Fruit fly (Drosophila melanogaster) Kc167 (cell line): Measurements from ENCODE around the gene CG34125.

ENCODE experiments used
- Myc ChIP-seq: fragments of >200 bp; optimal IDR thresholded peaks from 2 replicates; lab custom pipeline; 2017; ENCODE audit warnings: missing external identifiers
- Sin3A ChIP-seq: fragments of >200 bp; optimal IDR thresholded peaks from 2 replicates; lab custom pipeline; 2018; ENCODE audit warnings: missing external identifiers
- h ChIP-seq: fragments of >200 bp; optimal IDR thresholded peaks from 3 replicates; lab custom pipeline; 2018; ENCODE audit warnings: missing external identifiers
- insv ChIP-seq: fragments of >200 bp; optimal IDR thresholded peaks from 3 replicates; lab custom pipeline; 2018; ENCODE audit warnings: missing external identifiers
- psq ChIP-seq: fragments of >200 bp; optimal IDR thresholded peaks from 2 replicates; lab custom pipeline; 2017; ENCODE audit warnings: missing external identifiers
- ttk ChIP-seq: sonication (Bioruptor generic); optimal IDR thresholded peaks from 2 replicates; lab custom pipeline; 2017; ENCODE audit warnings: missing external identifiers

CG34125 gene

DNA sequence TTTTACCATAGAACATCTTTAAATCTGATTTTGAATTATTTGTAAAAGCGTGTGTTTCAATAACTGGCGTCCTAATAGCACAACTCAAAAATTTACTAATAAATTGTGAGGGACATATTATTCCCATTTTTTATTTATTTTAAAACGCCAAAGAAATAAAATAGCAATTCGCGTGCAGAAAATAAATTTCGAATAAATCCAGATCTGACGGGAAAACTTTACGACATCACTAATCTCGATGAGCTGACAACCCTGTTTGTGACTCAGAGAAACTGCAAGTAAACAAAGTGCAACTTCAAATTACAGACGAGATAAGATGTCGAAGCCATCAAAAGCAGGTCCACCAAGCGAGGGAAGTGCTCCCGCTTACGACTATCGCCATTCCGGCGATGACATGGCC is at the start of gene CG34125:
CG34125 (plus strand) TSS at position 254 of the 400 bp plus-strand sequence.
- TF ChIP-seq ttk (lab: Kevin White, UChicago) (no peak), insv (lab: Kevin White, UChicago) (no peak), Sin3A (lab: Kevin White, UChicago) (no peak), psq (lab: Kevin White, UChicago) (no peak), h (lab: Kevin White, UChicago) (no peak), Myc (lab: Kevin White, UChicago) (no peak)

DNA sequence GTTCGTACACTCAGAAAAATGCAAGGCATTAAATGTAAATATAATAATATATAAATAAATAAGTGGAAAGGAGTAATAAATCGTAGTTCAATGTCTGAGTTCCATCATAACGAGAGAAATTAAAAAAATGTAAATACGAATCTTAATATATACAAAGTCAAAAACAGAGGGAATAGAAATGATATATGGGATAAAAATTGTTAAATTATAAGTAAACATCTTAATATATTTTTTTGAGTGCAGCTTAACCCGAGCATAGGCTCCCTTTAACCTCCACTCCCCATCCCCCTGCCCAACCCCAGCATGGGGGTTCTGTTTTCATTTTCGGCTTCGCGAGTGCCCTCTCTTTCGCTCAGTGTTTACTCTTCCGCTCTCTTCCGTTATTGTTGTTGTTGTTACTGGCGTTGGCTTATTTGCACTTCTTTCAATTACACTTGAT is 49.7 kb upstream of the CG34125 start:
- TF ChIP-seq ttk (lab: Kevin White, UChicago) (no peak), Myc (lab: Kevin White, UChicago) (no peak), psq (lab: Kevin White, UChicago) (no peak), h (lab: Kevin White, UChicago) (no peak), insv (lab: Kevin White, UChicago) (no peak), Sin3A (lab: Kevin White, UChicago) (no peak)

DNA sequence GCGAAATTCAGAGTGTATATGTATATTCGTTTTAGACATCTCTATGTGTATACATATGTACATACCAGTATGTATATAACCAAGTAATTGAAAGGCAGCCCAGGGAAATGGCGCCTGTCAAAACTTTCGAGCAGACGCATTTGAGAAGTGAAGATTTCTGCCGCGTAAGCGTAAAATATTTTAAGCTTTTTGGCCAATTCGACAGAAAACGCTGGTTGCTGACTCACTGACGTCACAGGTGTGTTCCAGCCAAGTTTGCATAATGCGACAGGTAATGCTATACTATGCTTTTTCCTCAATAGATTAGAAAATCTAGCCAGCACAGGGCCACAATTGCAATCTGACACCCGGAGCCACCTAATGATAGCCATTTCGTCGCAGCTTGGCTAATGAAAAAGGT is 48.7 kb upstream of the CG34125 start:
- TF ChIP-seq Sin3A (lab: Kevin White, UChicago), result no peak
- TF ChIP-seq Myc (lab: Kevin White, UChicago), result no peak
- no peak for TF ChIP-seq h (lab: Kevin White, UChicago)
- TF ChIP-seq psq (lab: Kevin White, UChicago), result no peak
- TF ChIP-seq insv (lab: Kevin White, UChicago), result no peak

DNA sequence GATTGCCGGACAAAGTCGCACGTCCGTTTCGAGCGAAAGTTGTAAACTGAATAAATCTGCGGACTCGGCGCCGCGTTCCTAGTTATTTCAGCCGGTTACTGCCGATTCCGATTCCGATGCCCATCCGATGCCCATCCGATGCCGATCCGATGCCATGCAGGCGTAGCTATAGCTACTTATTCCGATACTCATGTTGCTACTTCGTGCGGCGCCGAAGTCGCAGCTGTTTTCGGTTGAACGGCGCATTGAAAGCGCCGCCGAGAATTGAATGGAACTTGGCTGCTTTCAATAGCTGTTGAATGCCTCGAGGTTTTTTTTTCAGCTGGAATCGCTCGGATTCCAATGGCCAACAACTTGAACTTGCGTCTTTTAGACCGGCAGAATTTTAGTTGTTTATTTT is 37.1 kb upstream of the CG34125 start:
- TF ChIP-seq Sin3A (lab: Kevin White, UChicago) (no peak), psq (lab: Kevin White, UChicago) (no peak), Myc (lab: Kevin White, UChicago) (no peak), h (lab: Kevin White, UChicago) (no peak), ttk (lab: Kevin White, UChicago) (no peak), insv (lab: Kevin White, UChicago) (no peak)

DNA sequence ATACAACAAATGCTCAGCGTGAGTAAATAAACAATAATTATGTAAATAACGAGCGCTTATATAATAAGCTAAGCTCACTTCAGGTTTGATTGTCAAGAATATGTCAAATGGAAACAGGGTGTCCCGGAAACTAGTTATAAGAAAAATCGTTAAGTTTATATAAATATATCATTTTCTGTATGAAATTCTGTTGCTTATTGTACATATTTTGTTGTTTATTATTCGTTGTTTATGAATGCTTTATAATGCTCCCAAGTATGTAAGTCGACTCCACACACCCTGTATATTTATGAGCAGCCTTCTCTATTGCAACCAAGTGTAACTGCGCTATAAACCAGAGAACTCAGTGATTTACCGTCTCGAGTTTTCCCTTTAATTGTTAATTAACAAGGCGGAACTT is 34.9 kb upstream of the CG34125 start:
- TF ChIP-seq ttk (lab: Kevin White, UChicago) (no peak), psq (lab: Kevin White, UChicago) (no peak), insv (lab: Kevin White, UChicago) (no peak), Sin3A (lab: Kevin White, UChicago) (no peak), h (lab: Kevin White, UChicago) (no peak), Myc (lab: Kevin White, UChicago) (no peak)

DNA sequence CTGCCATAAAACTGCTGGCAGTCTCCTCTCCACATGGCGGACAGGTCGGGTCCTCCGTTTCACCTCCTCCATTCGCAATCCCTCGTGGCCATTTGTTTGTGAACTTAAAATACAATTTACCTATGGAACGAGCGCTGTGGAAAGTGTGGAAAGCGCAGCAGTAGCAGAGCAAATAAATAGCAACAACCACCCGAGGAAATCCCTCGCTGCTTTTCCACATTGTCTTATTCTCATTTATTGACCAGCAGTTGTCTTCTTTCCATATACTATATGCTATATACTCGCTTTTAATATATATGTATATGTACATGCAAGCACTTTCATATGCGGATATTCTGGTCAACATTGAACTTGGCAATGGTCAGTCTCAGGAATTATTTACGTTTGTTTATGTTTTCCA is 33.2 kb upstream of the CG34125 start, which contains the start of gene hoe1:
hoe1 (minus strand) TSS at position 101 of the 400 bp plus-strand sequence.
- TF ChIP-seq psq (lab: Kevin White, UChicago) (no peak), Myc (lab: Kevin White, UChicago) (no peak), Sin3A (lab: Kevin White, UChicago) (no peak), h (lab: Kevin White, UChicago) (no peak), ttk (lab: Kevin White, UChicago) (no peak), insv (lab: Kevin White, UChicago) (no peak)

DNA sequence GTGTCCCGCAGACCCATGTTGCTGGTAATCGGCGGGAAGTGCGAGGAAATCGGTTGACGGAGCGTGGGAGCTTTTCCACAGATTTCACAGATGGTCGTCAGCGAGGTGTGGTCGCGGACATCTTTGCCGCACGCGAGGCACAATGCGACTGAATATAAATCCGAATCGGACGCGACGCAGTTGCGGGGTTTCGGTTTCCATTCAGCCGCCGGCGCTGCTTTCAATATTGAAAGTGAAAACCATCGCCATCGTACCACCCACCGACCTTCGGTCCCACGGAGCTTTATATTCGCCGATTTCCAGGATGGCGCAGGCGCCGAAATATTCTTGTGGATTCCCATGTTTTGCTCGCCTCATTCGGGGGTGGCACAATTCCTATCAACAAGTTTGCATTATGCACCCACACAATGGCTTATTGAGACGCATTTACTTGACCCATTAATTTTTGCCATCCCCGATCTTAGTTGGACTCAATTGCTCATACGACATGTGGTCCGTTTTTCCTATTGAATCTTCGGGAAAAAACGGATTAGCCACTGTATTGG is 29.1 kb upstream of the CG34125 start, which contains the start of gene hoe2:
hoe2 (minus strand) TSS at position 126 of the 545 bp plus-strand sequence.
- TF ChIP-seq Sin3A (lab: Kevin White, UChicago) (no peak), insv (lab: Kevin White, UChicago) (no peak), h (lab: Kevin White, UChicago) (no peak), ttk (lab: Kevin White, UChicago) (no peak), Myc (lab: Kevin White, UChicago) (no peak), psq (lab: Kevin White, UChicago) (no peak)

DNA sequence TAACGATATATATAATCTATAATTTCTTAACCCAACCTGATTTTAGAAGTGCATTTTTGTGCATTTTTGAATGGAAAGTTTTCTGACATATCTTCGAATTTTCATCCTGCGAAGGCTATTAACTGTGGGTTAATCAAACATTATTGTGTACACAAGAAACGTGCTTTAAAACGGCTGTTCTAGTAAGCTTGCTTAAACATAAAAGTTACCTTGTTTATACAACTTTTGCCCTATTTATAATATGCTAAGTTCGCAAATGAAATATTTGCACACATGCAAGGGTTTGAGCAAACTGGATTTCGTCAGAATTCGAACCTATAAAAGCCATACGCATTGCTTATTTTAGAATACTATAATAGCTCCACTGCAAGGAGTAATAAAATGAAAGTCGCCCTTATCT is 28.4 kb upstream of the CG34125 start, which contains the start of gene Sgs1:
Sgs1 (plus strand) TSS at position 350 of the 400 bp plus-strand sequence.
- TF ChIP-seq Sin3A (lab: Kevin White, UChicago), result no peak
- no peak for TF ChIP-seq h (lab: Kevin White, UChicago)
- no peak for TF ChIP-seq psq (lab: Kevin White, UChicago)
- no peak for TF ChIP-seq Myc (lab: Kevin White, UChicago)
- TF ChIP-seq insv (lab: Kevin White, UChicago), result no peak
- no peak for TF ChIP-seq ttk (lab: Kevin White, UChicago)

DNA sequence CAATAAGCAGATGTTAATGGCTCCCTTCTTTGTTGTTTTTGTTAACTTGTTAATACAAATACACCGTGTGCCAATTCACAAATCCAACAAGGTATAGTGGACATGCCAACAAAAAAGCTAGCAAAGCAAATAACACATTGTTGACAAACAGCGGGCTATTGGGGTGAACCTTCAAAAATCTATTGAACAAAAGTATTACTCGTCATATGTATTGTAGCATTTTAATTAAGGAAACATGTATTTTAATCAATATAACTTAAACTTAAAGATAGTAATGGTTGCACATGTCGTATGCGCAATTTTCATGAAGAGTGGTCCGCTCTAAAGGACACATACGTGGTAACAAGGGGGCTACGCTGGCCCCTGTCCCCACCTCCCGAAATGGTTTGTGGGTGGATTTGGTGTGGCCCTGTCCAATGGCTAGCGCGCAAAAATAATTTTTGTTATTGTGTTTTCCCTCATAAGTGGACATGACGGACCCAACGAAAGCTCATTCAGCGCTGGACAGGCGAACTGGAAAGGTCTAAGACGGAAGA is 23.1 kb upstream of the CG34125 start, which contains the start of gene synr:
synr (plus strand) TSS at position 486 of the 536 bp plus-strand sequence.
- no peak for TF ChIP-seq h (lab: Kevin White, UChicago)
- TF ChIP-seq psq (lab: Kevin White, UChicago), result no peak
- no peak for TF ChIP-seq ttk (lab: Kevin White, UChicago)
- no peak for TF ChIP-seq Sin3A (lab: Kevin White, UChicago)
- TF ChIP-seq Myc (lab: Kevin White, UChicago), result no peak
- no peak for TF ChIP-seq insv (lab: Kevin White, UChicago)

DNA sequence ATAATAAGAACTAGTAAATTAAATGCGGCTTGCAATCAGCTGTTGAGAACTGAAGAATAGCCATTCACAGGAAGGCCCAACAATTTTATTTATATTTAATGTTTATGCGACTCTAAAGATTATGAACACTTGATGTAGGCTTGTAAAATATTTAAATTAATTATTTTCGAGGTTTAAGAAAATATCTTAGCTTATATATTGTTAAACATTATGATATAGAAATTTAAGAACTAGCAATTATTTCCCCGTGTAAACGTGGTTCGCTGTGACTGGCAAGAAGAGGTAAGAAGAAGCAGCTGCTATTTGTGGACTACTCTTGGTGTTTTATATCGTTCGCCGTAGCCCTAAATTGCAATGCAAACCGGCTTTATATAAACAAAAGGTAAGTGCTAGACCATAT is 20.2 kb upstream of the CG34125 start, which contains the start of the genes mRpL24 and betaggt-I:
mRpL24 (minus strand) TSS at position 62 of the 400 bp plus-strand sequence.
betaggt-I (plus strand) TSS at position 280 of the 400 bp plus-strand sequence.
- TF ChIP-seq Sin3A (lab: Kevin White, UChicago) (no peak), Myc (lab: Kevin White, UChicago) (no peak), ttk (lab: Kevin White, UChicago) (no peak), insv (lab: Kevin White, UChicago) (no peak), psq (lab: Kevin White, UChicago) (no peak), h (lab: Kevin White, UChicago) (no peak)

DNA sequence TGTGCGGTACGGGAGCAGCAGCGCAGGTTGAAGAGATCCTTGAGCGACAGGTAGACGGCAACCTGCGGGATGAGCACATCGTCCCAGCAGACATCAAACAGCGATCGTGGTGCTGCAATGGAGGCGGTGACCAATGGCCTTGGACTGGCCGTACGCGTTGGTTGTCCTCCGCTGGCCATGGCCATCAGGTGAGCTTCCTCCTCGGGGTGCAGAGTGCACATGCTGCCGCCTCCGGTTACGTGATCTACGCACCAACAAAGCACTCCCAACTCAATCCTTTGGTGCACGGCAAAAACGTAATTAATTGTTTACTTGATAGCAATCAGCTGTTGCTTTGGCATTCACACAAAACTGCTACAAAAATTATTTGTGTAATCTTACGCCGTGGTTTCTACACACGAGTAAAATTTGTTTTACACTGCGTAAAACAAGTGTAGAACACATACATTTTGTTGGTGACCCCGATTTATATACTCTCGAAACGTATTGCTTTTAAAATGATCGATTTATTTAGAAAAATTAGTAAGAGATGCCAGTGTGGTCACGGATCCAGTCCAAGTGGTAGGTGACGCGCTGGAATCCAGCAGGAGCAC is 15.9 kb upstream of the CG34125 start, which contains the start of gene jet:
jet (minus strand) TSS at position 332 of the 593 bp plus-strand sequence.
- no peak for TF ChIP-seq h (lab: Kevin White, UChicago)
- TF ChIP-seq Sin3A (lab: Kevin White, UChicago), result no peak
- TF ChIP-seq psq (lab: Kevin White, UChicago), result no peak
- TF ChIP-seq ttk (lab: Kevin White, UChicago), result no peak
- no peak for TF ChIP-seq Myc (lab: Kevin White, UChicago)
- TF ChIP-seq insv (lab: Kevin White, UChicago), result no peak
